Worm (Caenorhabditis elegans) whole organism, L3 larva: Measurements from ENCODE around the gene cyp-29A2.
A peak's percentile ranks its signal among the peaks of the same experiment; 100 is the strongest.
"Not testable (repeated sequence)": the region's sequence is repeated elsewhere in the genome, so short reads cannot be mapped to it uniquely, and the experiment has no call there.

Experiments
- skn-1 ChIP-seq: fragments of 150-350 bp; optimal IDR thresholded peaks from 2 replicates; lab custom pipeline; 2014; ENCODE audit warnings: missing biosample characterization, missing genetic modification characterization
- snpc-4 ChIP-seq: fragments of 150-350 bp; optimal IDR thresholded peaks from 2 replicates; lab custom pipeline; 2014; ENCODE audit warnings: missing biosample characterization, missing genetic modification characterization

ce11 chrV:11175336-11175938, 41.9 kb upstream of the cyp-29A2 start:
- TF ChIP-seq skn-1 (tag; lab: Kevin White, UChicago) = not testable (repeated sequence)
- peak; percentile 93 for TF ChIP-seq snpc-4 (tag; lab: Kevin White, UChicago)
